Worm (Caenorhabditis elegans): ENCODE data around the gene kvs-4.
A peak's percentile ranks its signal among the peaks of the same experiment; 100 is the strongest.

DNA sequence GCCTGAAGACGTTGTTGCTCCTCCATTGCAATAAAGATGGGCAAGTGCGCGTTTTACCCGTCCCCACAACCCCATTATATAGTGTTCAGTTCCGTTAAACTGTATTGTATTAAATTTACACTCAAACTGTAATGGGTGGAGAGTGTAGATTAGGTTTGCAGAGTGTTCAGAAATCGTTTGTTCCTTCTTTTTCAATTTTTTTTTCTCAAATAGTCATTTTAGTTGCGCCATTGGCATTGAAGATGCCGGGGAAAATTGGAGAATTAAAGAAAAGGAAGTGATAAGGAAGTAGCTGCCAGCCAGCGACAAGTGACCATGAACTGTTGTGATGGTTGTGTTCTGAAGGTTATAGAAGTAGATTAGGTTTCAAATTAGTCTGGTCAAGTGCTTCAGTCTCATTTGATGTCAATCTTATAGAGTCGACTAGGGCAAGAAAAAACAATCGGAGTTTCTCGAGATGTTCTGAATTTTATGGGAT, 26.8 kb upstream of the kvs-4 start, which contains the start of gene col-93:
- TF ChIP-seq nhr-237 (tag; optimal IDR thresholded peaks at IDR 0.05) (no peak), nhr-11 (tag; optimal IDR thresholded peaks at IDR 0.05) (no peak), zfp-3 (GFP tag; conservative IDR thresholded peaks at IDR 0.05) (no peak), nhr-10 (tag; optimal IDR thresholded peaks at IDR 0.05) (peak; percentile 67), lir-3 (tag; optimal IDR thresholded peaks at IDR 0.05) (no peak), nhr-28 (tag; optimal IDR thresholded peaks at IDR 0.05) (no peak), ceh-62 (tag; optimal IDR thresholded peaks at IDR 0.05) (no peak)
